Fruit fly (Drosophila melanogaster) whole organism, pupa: ENCODE results near the gene PpD3.
A peak's percentile ranks its signal among the peaks of the same experiment; 100 is the strongest.

Source experiments
- CG10348 ChIP-seq: fragments of 200-800 bp; sonication (Bioruptor generic); IDR thresholded peaks from 2 replicates; pipeline ENCODE4 v1.3.6; 2022; ENCODE audit warnings: missing biosample characterization, missing genetic modification characterization
- CG12605 ChIP-seq: fragments of 200-800 bp; sonication (Bioruptor generic); IDR thresholded peaks from 2 replicates; pipeline ENCODE4 v1.3.6; 2022; ENCODE audit warnings: missing biosample characterization, missing genetic modification characterization
- CG13204 ChIP-seq: fragments of 200-800 bp; sonication (Bioruptor generic); optimal IDR thresholded peaks from 2 replicates; lab custom pipeline; 2018; ENCODE audit warnings: missing biosample characterization, mild to moderate bottlenecking, missing genetic modification characterization, moderate library complexity
- CG14655 ChIP-seq: fragments of 200-800 bp; sonication (Bioruptor generic); optimal IDR thresholded peaks from 3 replicates; lab custom pipeline; 2017; ENCODE audit warnings: mild to moderate bottlenecking, missing biosample characterization, missing genetic modification reagents, missing genetic modification characterization
- CG15710 ChIP-seq: fragments of 200-800 bp; sonication (Bioruptor generic); optimal IDR thresholded peaks from 2 replicates; lab custom pipeline; 2018; ENCODE audit warnings: missing biosample characterization, mild to moderate bottlenecking, missing genetic modification characterization, moderate library complexity
- CG17806 ChIP-seq: fragments of 200-800 bp; sonication (Bioruptor generic); optimal IDR thresholded peaks from 2 replicates; lab custom pipeline; 2018; ENCODE audit warnings: missing biosample characterization, mild to moderate bottlenecking, missing genetic modification characterization, moderate library complexity
- CG32121 ChIP-seq: fragments of 200-800 bp; sonication (Bioruptor generic); IDR thresholded peaks from 2 replicates; pipeline ENCODE4 v1.3.6; 2022; ENCODE audit warnings: missing biosample characterization, missing genetic modification characterization
- CG34367 ChIP-seq: fragments of 200-800 bp; sonication (Bioruptor generic); optimal IDR thresholded peaks from 2 replicates; lab custom pipeline; 2018; ENCODE audit warnings: missing biosample characterization, mild to moderate bottlenecking, missing genetic modification characterization
- CG4496 ChIP-seq: fragments of 200-800 bp; sonication (Bioruptor generic); IDR thresholded peaks from 3 replicates; pipeline ENCODE4 v1.3.6; 2022; ENCODE audit warnings: missing biosample characterization, missing genetic modification characterization
- CG8159 ChIP-seq: fragments of 200-800 bp; sonication (Bioruptor generic); optimal IDR thresholded peaks from 3 replicates; lab custom pipeline; 2018; ENCODE audit warnings: missing biosample characterization, mild to moderate bottlenecking, missing genetic modification characterization, moderate library complexity
- CG8301 ChIP-seq: fragments of 200-800 bp; sonication (Bioruptor generic); optimal IDR thresholded peaks from 2 replicates; lab custom pipeline; 2018; ENCODE audit warnings: missing biosample characterization, mild to moderate bottlenecking, missing genetic modification characterization
- CG9948 ChIP-seq: fragments of 200-800 bp; sonication (Bioruptor generic); optimal IDR thresholded peaks from 2 replicates; lab custom pipeline; 2018; ENCODE audit warnings: missing biosample characterization, mild to moderate bottlenecking, missing genetic modification characterization, moderate library complexity
- D1 ChIP-seq: fragments of 200-800 bp; sonication (Bioruptor generic); optimal IDR thresholded peaks from 2 replicates; lab custom pipeline; 2018; ENCODE audit warnings: missing biosample characterization, mild to moderate bottlenecking, missing genetic modification characterization, moderate library complexity
- EcR ChIP-seq: fragments of 200-800 bp; sonication (Bioruptor generic); optimal IDR thresholded peaks from 3 replicates; lab custom pipeline; 2019; ENCODE audit warnings: missing biosample characterization, missing genetic modification characterization, mild to moderate bottlenecking, moderate library complexity, missing genetic modification reagents
- Ets98B ChIP-seq: fragments of 200-800 bp; sonication (Bioruptor generic); IDR thresholded peaks from 2 replicates; pipeline ENCODE4 v1.3.6; 2022; ENCODE audit warnings: missing biosample characterization, missing genetic modification characterization
- Pif1A ChIP-seq: fragments of 200-800 bp; sonication (Bioruptor generic); optimal IDR thresholded peaks from 3 replicates; lab custom pipeline; 2016; ENCODE audit warnings: missing biosample characterization, missing genetic modification characterization
- Pif1B ChIP-seq: fragments of 200-800 bp; sonication (Bioruptor generic); optimal IDR thresholded peaks from 3 replicates; lab custom pipeline; 2016; ENCODE audit warnings: missing biosample characterization, missing genetic modification characterization
- Snoo ChIP-seq: fragments of 200-800 bp; sonication (Bioruptor generic); optimal IDR thresholded peaks from 3 replicates; lab custom pipeline; 2017; ENCODE audit warnings: missing biosample characterization, mild to moderate bottlenecking, missing genetic modification characterization, inconsistent platforms
- fd96Ca ChIP-seq: fragments of 200-800 bp; sonication (Bioruptor generic); IDR thresholded peaks from 3 replicates; pipeline ENCODE4 v1.3.6; 2022; ENCODE audit warnings: missing biosample characterization, missing genetic modification characterization
- gl ChIP-seq: fragments of 200-800 bp; sonication (Bioruptor generic); optimal IDR thresholded peaks from 2 replicates; lab custom pipeline; 2018; ENCODE audit warnings: missing biosample characterization, mild to moderate bottlenecking, missing genetic modification characterization
- rn ChIP-seq: fragments of 200-800 bp; sonication (Bioruptor generic); IDR thresholded peaks from 2 replicates; pipeline ENCODE4 v1.3.6; 2022; ENCODE audit warnings: missing biosample characterization, missing genetic modification characterization

The PpD3 gene

dm6 chr3R:9733150-9733549 lies 14.5 kb upstream of the PpD3 start, which contains the start of gene alphaTub85E:
Gene alphaTub85E, minus strand, starts transcription at chr3R:9733250.
- no peak for TF ChIP-seq CG15710 (tag; lab: Kevin White, UChicago)
- no peak for TF ChIP-seq gl
- TF ChIP-seq CG17806: no peak
- TF ChIP-seq Ets98B: no peak
- TF ChIP-seq CG14655 (GFP tag; lab: Kevin White, UChicago): no peak
- TF ChIP-seq, all 21 proteins: peak for 0

dm6 chr3R:9735151-9735550 lies 12.5 kb upstream of the PpD3 start:
- no peak for TF ChIP-seq CG4496 (GFP tag; lab: Robert Waterston, UW)
- no peak for TF ChIP-seq EcR (GFP tag; lab: Kevin White, UChicago)
- no peak for TF ChIP-seq D1
- TF ChIP-seq, all 21 proteins: peak for 0

- TF ChIP-seq CG12605 (GFP tag; lab: Robert Waterston, UW) (no peak), CG8159 (no peak), gl (no peak), CG4496 (GFP tag; lab: Robert Waterston, UW) (no peak), CG13204 (GFP tag; lab: Kevin White, UChicago) (no peak), Snoo (tag; lab: Kevin White, UChicago) (no peak), rn (GFP tag; lab: Robert Waterston, UW) (no peak), fd96Ca (no peak), Pif1B (GFP tag; lab: Kevin White, UChicago) (no peak)
Measured at dm6 chr3R:9739793-9740192, 7.9 kb upstream of the PpD3 start, which contains the start of gene side-VII. Gene side-VII, minus strand, starts transcription at chr3R:9739979.

dm6 chr3R:9740713-9741112 lies 7.0 kb upstream of the PpD3 start, which contains the start of gene Pnn:
Gene Pnn, plus strand, starts transcription at chr3R:9740899.
- TF ChIP-seq Snoo (tag; lab: Kevin White, UChicago): no peak
- TF ChIP-seq Pif1B (GFP tag; lab: Kevin White, UChicago): no peak
- no peak for TF ChIP-seq CG34367 (tag; lab: Kevin White, UChicago)
- TF ChIP-seq CG17806: no peak
- no peak for TF ChIP-seq CG15710 (tag; lab: Kevin White, UChicago)
- no peak for TF ChIP-seq gl
- no peak for TF ChIP-seq CG12605 (GFP tag; lab: Robert Waterston, UW)
- TF ChIP-seq, all 21 proteins: peak for 0

- no peak for TF ChIP-seq CG15710 (tag; lab: Kevin White, UChicago)
- TF ChIP-seq CG8301 (tag; lab: Kevin White, UChicago): no peak
- no peak for TF ChIP-seq Pif1A (GFP tag; lab: Kevin White, UChicago)
- no peak for TF ChIP-seq CG17806
- no peak for TF ChIP-seq EcR (GFP tag; lab: Kevin White, UChicago)
Measured at dm6 chr3R:9743217-9743616, 4.5 kb upstream of the PpD3 start, which contains the start of gene CG31415. Gene CG31415, plus strand, starts transcription at chr3R:9743517.

dm6 chr3R:9743995-9744394 lies 3.7 kb upstream of the PpD3 start:
- TF ChIP-seq Pif1B (GFP tag; lab: Kevin White, UChicago): no peak
- TF ChIP-seq CG32121 (GFP tag; lab: Robert Waterston, UW): no peak
- TF ChIP-seq CG12605 (GFP tag; lab: Robert Waterston, UW): no peak
- TF ChIP-seq CG8301 (tag; lab: Kevin White, UChicago): no peak
- TF ChIP-seq rn (GFP tag; lab: Robert Waterston, UW): no peak
- no peak for TF ChIP-seq gl
- TF ChIP-seq EcR (GFP tag; lab: Kevin White, UChicago): no peak
- no peak for TF ChIP-seq CG9948 (tag; lab: Kevin White, UChicago)
- TF ChIP-seq CG10348: no peak
- TF ChIP-seq CG15710 (tag; lab: Kevin White, UChicago): no peak
- no peak for TF ChIP-seq fd96Ca

- peak; percentile 76 for TF ChIP-seq EcR (GFP tag; lab: Kevin White, UChicago)
- no peak for TF ChIP-seq CG10348
- no peak for TF ChIP-seq CG17806
- TF ChIP-seq CG8301 (tag; lab: Kevin White, UChicago): no peak
- no peak for TF ChIP-seq rn (GFP tag; lab: Robert Waterston, UW)
Measured at dm6 chr3R:9745442-9745841, 2.2 kb upstream of the PpD3 start.

dm6 chr3R:9746267-9746666 lies 1.4 kb upstream of the PpD3 start, which contains the start of gene CG34409:
Gene CG34409, minus strand, starts transcription at chr3R:9746367.
- TF ChIP-seq CG9948 (tag; lab: Kevin White, UChicago): no peak
- peak; percentile 9 for TF ChIP-seq EcR (GFP tag; lab: Kevin White, UChicago)
